Worm (Caenorhabditis elegans): ENCODE data around the gene Y39B6A.27.

The Y39B6A.27 gene

ce11 chrV:19059873-19060272, 28.3 kb downstream of the Y39B6A.27 start, which contains the start of gene twk-46:
Gene twk-46, plus strand, starts transcription at chrV:19060173.
- TF ChIP-seq madf-10 (tag; optimal IDR thresholded peaks at IDR 0.05) (no peak), sptf-2 (GFP tag; optimal IDR thresholded peaks at IDR 0.05) (no peak), F37B4.10 (GFP tag; IDR thresholded peaks at IDR 0.05) (no peak), let-607 (tag; optimal IDR thresholded peaks at IDR 0.05) (no peak), hlh-26 (GFP tag; conservative IDR thresholded peaks at IDR 0.05) (no peak), aptf-2 (GFP tag; conservative IDR thresholded peaks at IDR 0.05) (no peak), die-1 (tag; optimal IDR thresholded peaks at IDR 0.05) (no peak), attf-6 (GFP tag; IDR thresholded peaks at IDR 0.05) (no peak), attf-3 (GFP tag; conservative IDR thresholded peaks at IDR 0.05) (no peak), chd-7 (tag; optimal IDR thresholded peaks at IDR 0.05) (no peak), nhr-90 (tag; optimal IDR thresholded peaks at IDR 0.05) (no peak), snpc-3.4 (tag; optimal IDR thresholded peaks at IDR 0.05) (no peak), B0035.1 (tag; optimal IDR thresholded peaks at IDR 0.05) (no peak), ceh-79 (tag; optimal IDR thresholded peaks at IDR 0.05) (no peak), tbp1 (GFP tag; optimal IDR thresholded peaks at IDR 0.05) (no peak), ama-1 (optimal IDR thresholded peaks at IDR 0.05) (no peak), ama-1 (GFP tag; optimal IDR thresholded peaks at IDR 0.05) (no peak)

ce11 chrV:19063326-19063725, 31.8 kb downstream of the Y39B6A.27 start:
- TF ChIP-seq snpc-3.4 (tag; optimal IDR thresholded peaks at IDR 0.05) (no peak), ceh-91 (GFP tag; IDR thresholded peaks at IDR 0.05) (no peak), let-526 (GFP tag; IDR thresholded peaks at IDR 0.05) (no peak), F39B2.1 (GFP tag; IDR thresholded peaks at IDR 0.05) (no peak), repo-1 (tag; optimal IDR thresholded peaks at IDR 0.05) (no peak), ztf-6 (GFP tag; IDR thresholded peaks at IDR 0.05) (no peak), nhr-27 (tag; optimal IDR thresholded peaks at IDR 0.05) (no peak), ceh-100 (GFP tag; IDR thresholded peaks at IDR 0.05) (no peak), Y95B8A.8 (GFP tag; IDR thresholded peaks at IDR 0.05) (no peak), lin-54 (GFP tag; optimal IDR thresholded peaks at IDR 0.05) (no peak), hmg-1.2 (GFP tag; IDR thresholded peaks at IDR 0.05) (no peak), rpc-1 (optimal IDR thresholded peaks at IDR 0.05) (no peak), rpc-1 (tag; optimal IDR thresholded peaks at IDR 0.05) (no peak), nhr-90 (tag; optimal IDR thresholded peaks at IDR 0.05) (no peak)

DNA sequence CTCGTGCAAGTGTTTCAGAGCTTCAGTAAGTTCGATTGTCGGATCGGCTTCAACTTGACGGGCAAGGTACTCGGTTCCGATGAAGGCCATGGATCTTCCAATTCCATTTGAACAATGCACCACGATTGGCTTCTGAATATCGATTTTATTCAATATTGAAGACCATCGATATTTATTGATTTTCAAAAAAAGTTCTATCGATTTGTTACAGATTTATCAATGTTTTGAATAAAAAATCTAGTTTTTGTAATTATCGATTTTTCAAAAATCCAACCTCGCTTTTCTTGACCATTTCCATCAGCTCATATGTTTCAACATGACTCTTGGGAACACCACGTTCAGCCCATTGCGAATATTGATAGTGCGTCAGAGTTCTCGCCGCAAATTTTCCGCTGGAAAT, 37.3 kb downstream of the Y39B6A.27 start:
- TF ChIP-seq zfh-2 (GFP tag; conservative IDR thresholded peaks at IDR 0.05): no peak
- no peak for TF ChIP-seq tlf-1 (GFP tag; optimal IDR thresholded peaks at IDR 0.05)
- TF ChIP-seq C17E4.6 (GFP tag; IDR thresholded peaks at IDR 0.05): no peak
- TF ChIP-seq egl-44 (GFP tag; IDR thresholded peaks at IDR 0.05): no peak
- TF ChIP-seq repo-1 (tag; optimal IDR thresholded peaks at IDR 0.05): no peak
- TF ChIP-seq atf-7 (tag; optimal IDR thresholded peaks at IDR 0.05): no peak
- no peak for TF ChIP-seq lir-1 (GFP tag; conservative IDR thresholded peaks at IDR 0.05)

- TF ChIP-seq sdz-38 (tag; optimal IDR thresholded peaks at IDR 0.05) (no peak), nhr-179 (tag; optimal IDR thresholded peaks at IDR 0.05) (no peak), Y53G8AR.9 (GFP tag; conservative IDR thresholded peaks at IDR 0.05) (no peak), B0261.1 (tag; optimal IDR thresholded peaks at IDR 0.05) (no peak), ztf-3 (GFP tag; optimal IDR thresholded peaks at IDR 0.05) (no peak), ekl-4 (GFP tag; IDR thresholded peaks at IDR 0.05) (no peak), B0035.1 (tag; optimal IDR thresholded peaks at IDR 0.05) (no peak), ztf-26 (tag; optimal IDR thresholded peaks at IDR 0.05) (no peak), T26A5.8 (tag; optimal IDR thresholded peaks at IDR 0.05) (no peak), F23B12.7 (tag; optimal IDR thresholded peaks at IDR 0.05; ENCODE audit: insufficient read depth) (no peak), sptf-2 (GFP tag; optimal IDR thresholded peaks at IDR 0.05) (no peak), ccch-3 (GFP tag; optimal IDR thresholded peaks at IDR 0.05) (no peak), zim-3 (tag; optimal IDR thresholded peaks at IDR 0.05) (no peak), unc-130 (GFP tag; optimal IDR thresholded peaks at IDR 0.05) (no peak), egrh-3 (GFP tag; IDR thresholded peaks at IDR 0.05) (no peak)
Observed at ce11 chrV:19073169-19073568, 41.6 kb downstream of the Y39B6A.27 start.

Measured in whole organism, young adult.